Fruit fly (Drosophila melanogaster) whole organism, embryonic: Measurements from ENCODE around the gene obst-B.

Experiments
- Aef1 ChIP-seq: fragments of 200-800 bp; sonication (Bioruptor generic); IDR thresholded peaks from 3 replicates; pipeline ENCODE4 v1.3.6; 2022; ENCODE audit warnings: missing biosample characterization, missing genetic modification characterization
- Atf6 ChIP-seq: fragments of 200-800 bp; sonication (Bioruptor generic); IDR thresholded peaks from 2 replicates; pipeline ENCODE4 v1.3.6; 2022; ENCODE audit warnings: missing biosample characterization, missing genetic modification characterization
- Bdp1 ChIP-seq: fragments of 200-800 bp; sonication (Bioruptor generic); optimal IDR thresholded peaks from 3 replicates; lab custom pipeline; 2016; ENCODE audit warnings: missing biosample characterization, missing genetic modification characterization
- Bgb ChIP-seq: fragments of 200-800 bp; sonication (Bioruptor generic); IDR thresholded peaks from 2 replicates; pipeline ENCODE4 v1.3.6; 2022; ENCODE audit warnings: missing biosample characterization, missing genetic modification characterization; ENCODE audit not compliant: partially characterized antibody
- Blimp-1 ChIP-seq: fragments of 200-800 bp; sonication (Bioruptor generic); optimal IDR thresholded peaks from 3 replicates; lab custom pipeline; 2018; ENCODE audit warnings: missing biosample characterization, missing genetic modification characterization, mild to moderate bottlenecking, moderate library complexity, missing genetic modification reagents
- BtbVII ChIP-seq: fragments of 200-800 bp; sonication (Bioruptor generic); optimal IDR thresholded peaks from 3 replicates; lab custom pipeline; 2017; ENCODE audit warnings: missing biosample characterization, mild to moderate bottlenecking, missing genetic modification characterization
- CG10321 ChIP-seq: fragments of 200-800 bp; sonication (Bioruptor generic); IDR thresholded peaks from 2 replicates; pipeline ENCODE4 v1.3.6; 2022; ENCODE audit warnings: missing biosample characterization, missing genetic modification characterization
- CG15269 ChIP-seq: fragments of 200-800 bp; sonication (Bioruptor generic); optimal IDR thresholded peaks from 2 replicates; lab custom pipeline; 2018; ENCODE audit warnings: missing biosample characterization, mild to moderate bottlenecking, missing genetic modification characterization, moderate library complexity
- CG1529 ChIP-seq: fragments of 200-800 bp; sonication (Bioruptor generic); optimal IDR thresholded peaks from 3 replicates; lab custom pipeline; 2018; ENCODE audit warnings: missing biosample characterization, missing genetic modification characterization
- CG1603 ChIP-seq: fragments of 200-800 bp; sonication (Bioruptor generic); optimal IDR thresholded peaks from 2 replicates; lab custom pipeline; 2019; ENCODE audit warnings: missing biosample characterization, mild to moderate bottlenecking, missing genetic modification characterization, moderate library complexity
- CG1832 ChIP-seq: fragments of 200-800 bp; sonication (Bioruptor generic); optimal IDR thresholded peaks from 2 replicates; lab custom pipeline; 2017; ENCODE audit warnings: missing biosample characterization, mild to moderate bottlenecking, missing genetic modification characterization, inconsistent platforms
- CG2678 ChIP-seq: fragments of 200-800 bp; sonication (Bioruptor generic); optimal IDR thresholded peaks from 3 replicates; lab custom pipeline; 2019; ENCODE audit warnings: missing biosample characterization, mild to moderate bottlenecking, missing genetic modification characterization, moderate library complexity
- CG4820 ChIP-seq: fragments of 200-800 bp; sonication (Bioruptor generic); optimal IDR thresholded peaks from 3 replicates; lab custom pipeline; 2016; ENCODE audit warnings: missing biosample characterization, missing genetic modification characterization
- CG6175 ChIP-seq: fragments of 200-800 bp; sonication (Bioruptor generic); IDR thresholded peaks from 3 replicates; pipeline ENCODE4 v1.3.6; 2022; ENCODE audit warnings: missing biosample characterization, missing genetic modification characterization
- CG7556 ChIP-seq: fragments of 200-800 bp; sonication (Bioruptor generic); optimal IDR thresholded peaks from 2 replicates; lab custom pipeline; 2017; ENCODE audit warnings: missing biosample characterization, mild to moderate bottlenecking, missing genetic modification characterization
- CG7839 ChIP-seq: fragments of 200-800 bp; sonication (Bioruptor generic); optimal IDR thresholded peaks from 3 replicates; lab custom pipeline; 2018; ENCODE audit warnings: missing biosample characterization, mild to moderate bottlenecking, missing genetic modification characterization, moderate library complexity
- CG7928 ChIP-seq: fragments of 200-800 bp; sonication (Bioruptor generic); optimal IDR thresholded peaks from 2 replicates; lab custom pipeline; 2017; ENCODE audit warnings: missing biosample characterization, mild to moderate bottlenecking, missing genetic modification characterization
- CG7987 ChIP-seq: fragments of 200-800 bp; sonication (Bioruptor generic); optimal IDR thresholded peaks from 2 replicates; lab custom pipeline; 2018; ENCODE audit warnings: missing biosample characterization, mild to moderate bottlenecking, missing genetic modification characterization, moderate library complexity
- CG9215 ChIP-seq: fragments of 200-800 bp; sonication (Bioruptor generic); IDR thresholded peaks from 2 replicates; pipeline ENCODE4 v1.3.6; 2022; ENCODE audit warnings: missing biosample characterization, missing genetic modification characterization
- CG9797 ChIP-seq: fragments of 200-800 bp; sonication (Bioruptor generic); optimal IDR thresholded peaks from 3 replicates; lab custom pipeline; 2018; ENCODE audit warnings: missing biosample characterization, mild to moderate bottlenecking, missing genetic modification characterization
- CG9817 ChIP-seq: fragments of 200-800 bp; sonication (Bioruptor generic); optimal IDR thresholded peaks from 2 replicates; lab custom pipeline; 2018; ENCODE audit warnings: missing biosample characterization, mild to moderate bottlenecking, missing genetic modification characterization, moderate library complexity
- Camta ChIP-seq: fragments of 200-800 bp; sonication (Bioruptor generic); optimal IDR thresholded peaks from 2 replicates; lab custom pipeline; 2016; ENCODE audit warnings: missing biosample characterization, missing genetic modification characterization
- Chrac-16 ChIP-seq: fragments of 200-800 bp; sonication (Bioruptor generic); optimal IDR thresholded peaks from 3 replicates; lab custom pipeline; 2016; ENCODE audit warnings: missing biosample characterization, missing genetic modification characterization
- CrebB ChIP-seq: fragments of 200-800 bp; sonication (Bioruptor generic); optimal IDR thresholded peaks from 3 replicates; lab custom pipeline; 2018; ENCODE audit warnings: missing biosample characterization, mild to moderate bottlenecking, missing genetic modification characterization
- Dll ChIP-seq: fragments of 200-800 bp; sonication (Bioruptor generic); IDR thresholded peaks from 4 replicates; pipeline ENCODE4 v1.3.6; 2022; ENCODE audit warnings: missing biosample characterization, missing genetic modification characterization; ENCODE audit not compliant: partially characterized antibody
- Eip74EF ChIP-seq, 2 experiments: fragments of 200-800 bp in 1 of 2; fragments of >200 bp in 1 of 2; sonication (Bioruptor generic) in 1 of 2; optimal IDR thresholded peaks; 2 replicates each; lab custom pipeline; 2017 to 2019; ENCODE audit warnings: missing biosample characterization in 2 of 2, missing genetic modification characterization in 2 of 2, mild to moderate bottlenecking in 1 of 2, moderate library complexity in 1 of 2
- Fer1 ChIP-seq: fragments of 200-800 bp; sonication (Bioruptor generic); optimal IDR thresholded peaks from 2 replicates; lab custom pipeline; 2017; ENCODE audit warnings: missing biosample characterization, mild to moderate bottlenecking, missing genetic modification characterization
- HLH3B ChIP-seq: fragments of 200-800 bp; sonication (Bioruptor generic); IDR thresholded peaks from 2 replicates; pipeline ENCODE4 v1.3.6; 2022; ENCODE audit warnings: missing biosample characterization, missing genetic modification characterization
- HmgZ ChIP-seq: fragments of 200-800 bp; sonication (Bioruptor generic); optimal IDR thresholded peaks from 2 replicates; lab custom pipeline; 2018; ENCODE audit warnings: missing biosample characterization, mild to moderate bottlenecking, missing genetic modification characterization
- Hmx ChIP-seq: fragments of 200-800 bp; sonication (Bioruptor generic); optimal IDR thresholded peaks from 2 replicates; lab custom pipeline; 2016; ENCODE audit warnings: missing biosample characterization, missing genetic modification characterization
- Lpt ChIP-seq: fragments of >200 bp; optimal IDR thresholded peaks from 2 replicates; lab custom pipeline; 2018; ENCODE audit warnings: missing biosample characterization, missing genetic modification characterization
- Meics ChIP-seq: fragments of 200-800 bp; sonication (Bioruptor generic); optimal IDR thresholded peaks from 2 replicates; lab custom pipeline; 2017; ENCODE audit warnings: missing biosample characterization, mild to moderate bottlenecking, missing genetic modification characterization
- Optix ChIP-seq: fragments of 200-800 bp; sonication (Bioruptor generic); IDR thresholded peaks from 3 replicates; pipeline ENCODE4 v1.3.6; 2022; ENCODE audit warnings: missing biosample characterization, missing genetic modification characterization
- Rx ChIP-seq: fragments of 200-800 bp; sonication (Bioruptor generic); IDR thresholded peaks from 2 replicates; pipeline ENCODE4 v1.3.6; 2022; ENCODE audit warnings: missing biosample characterization, missing genetic modification characterization
- bab2 ChIP-seq: fragments of 200-800 bp; sonication (Bioruptor generic); optimal IDR thresholded peaks from 2 replicates; lab custom pipeline; 2016; ENCODE audit warnings: missing biosample characterization, missing genetic modification characterization
- chinmo ChIP-seq: fragments of 200-800 bp; sonication (Bioruptor generic); IDR thresholded peaks from 4 replicates; pipeline ENCODE4 v1.3.6; 2022; ENCODE audit warnings: missing biosample characterization, missing genetic modification characterization; ENCODE audit not compliant: partially characterized antibody
- chn ChIP-seq: fragments of 200-800 bp; sonication (Bioruptor generic); optimal IDR thresholded peaks from 2 replicates; lab custom pipeline; 2016; ENCODE audit warnings: missing biosample characterization, missing genetic modification characterization
- cwo ChIP-seq: fragments of 200-800 bp; sonication (Bioruptor generic); optimal IDR thresholded peaks from 3 replicates; lab custom pipeline; 2017; ENCODE audit warnings: missing biosample characterization, missing genetic modification characterization, mild to moderate bottlenecking, moderate library complexity, missing genetic modification reagents
- en ChIP-seq: fragments of 200-800 bp; sonication (Bioruptor generic); optimal IDR thresholded peaks from 2 replicates; lab custom pipeline; 2016; ENCODE audit warnings: missing biosample characterization, missing genetic modification characterization
- ewg ChIP-seq: fragments of 200-800 bp; sonication (Bioruptor generic); optimal IDR thresholded peaks from 3 replicates; lab custom pipeline; 2017; ENCODE audit warnings: mild to moderate bottlenecking, missing biosample characterization, missing genetic modification reagents, missing genetic modification characterization
- gce ChIP-seq: fragments of 200-800 bp; sonication (Bioruptor generic); IDR thresholded peaks from 3 replicates; pipeline ENCODE4 v1.3.6; 2022; ENCODE audit warnings: missing biosample characterization, missing genetic modification characterization
- gt ChIP-seq: fragments of 200-800 bp; sonication (Bioruptor generic); IDR thresholded peaks from 2 replicates; pipeline ENCODE4 v1.3.6; 2022; ENCODE audit warnings: missing biosample characterization, missing genetic modification characterization
- pzg ChIP-seq: fragments of 200-800 bp; sonication (Bioruptor generic); optimal IDR thresholded peaks from 3 replicates; lab custom pipeline; 2018; ENCODE audit warnings: missing biosample characterization, mild to moderate bottlenecking, missing genetic modification characterization, moderate library complexity
- salm ChIP-seq: fragments of 200-800 bp; sonication (Bioruptor generic); optimal IDR thresholded peaks from 2 replicates; lab custom pipeline; 2018; ENCODE audit warnings: missing biosample characterization, mild to moderate bottlenecking, missing genetic modification characterization
- sd ChIP-seq: fragments of 200-800 bp; sonication (Bioruptor generic); optimal IDR thresholded peaks from 3 replicates; lab custom pipeline; 2018; ENCODE audit warnings: missing biosample characterization, mild to moderate bottlenecking, missing genetic modification characterization, moderate library complexity
- tap ChIP-seq: fragments of 200-800 bp; optimal IDR thresholded peaks from 3 replicates; lab custom pipeline; 2019; ENCODE audit warnings: missing biosample characterization, mild to moderate bottlenecking, missing genetic modification characterization, moderate library complexity
- tgo ChIP-seq: fragments of 200-800 bp; sonication (Bioruptor generic); IDR thresholded peaks from 3 replicates; pipeline ENCODE4 v1.3.6; 2022; ENCODE audit warnings: missing biosample characterization, missing genetic modification characterization
- unpg ChIP-seq: fragments of 200-800 bp; sonication (Bioruptor generic); optimal IDR thresholded peaks from 3 replicates; lab custom pipeline; 2018; ENCODE audit warnings: missing biosample characterization, mild to moderate bottlenecking, missing genetic modification characterization, moderate library complexity

The obst-B gene

DNA sequence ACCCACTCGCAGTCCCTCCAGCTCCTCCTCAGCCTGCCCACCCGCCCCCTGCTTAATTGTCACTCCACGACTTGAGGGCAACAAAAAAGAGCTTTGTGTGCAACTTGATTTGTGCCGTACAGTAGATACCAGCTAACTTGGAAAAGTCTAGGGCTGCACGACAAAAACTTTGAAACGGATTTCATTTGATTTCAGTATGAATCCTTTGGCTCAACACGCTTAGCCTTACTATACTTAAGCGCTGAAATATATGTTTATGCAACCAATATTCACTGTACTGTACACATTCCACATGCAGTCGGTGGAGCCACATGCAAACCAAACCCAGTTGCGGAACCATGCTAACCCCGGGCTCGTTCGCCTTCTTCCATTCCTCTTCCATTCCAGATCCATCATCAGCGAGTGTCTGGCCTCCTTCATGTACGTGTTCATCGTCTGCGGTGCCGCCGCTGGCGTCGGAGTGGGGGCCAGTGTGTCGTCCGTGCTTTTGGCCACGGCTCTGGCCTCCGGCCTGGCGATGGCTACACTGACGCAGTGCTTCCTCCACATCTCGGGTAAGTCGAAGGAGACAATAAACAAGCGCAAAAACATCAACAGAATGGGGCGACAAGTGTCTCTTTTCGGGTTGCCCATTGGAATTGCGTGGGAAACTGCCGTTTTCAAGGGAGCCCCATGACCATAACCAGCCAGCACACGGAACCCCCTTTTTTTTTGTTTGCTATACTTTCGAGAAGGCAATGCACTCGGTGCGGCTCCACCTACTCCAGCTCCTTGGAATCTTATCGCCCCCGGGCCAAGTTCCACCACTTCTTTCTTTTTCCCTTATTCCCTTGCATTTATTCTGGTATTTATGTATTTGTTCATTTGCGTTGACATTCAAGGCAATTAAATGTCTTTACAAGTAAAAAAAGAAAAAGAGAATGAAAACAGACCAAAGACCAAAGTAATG is 45.8 kb upstream of the obst-B start (continued):
- TF ChIP-seq HLH3B (GFP tag; lab: Robert Waterston, UW): peak; percentile 73
- peak; percentile 15 for TF ChIP-seq CG1529 (GFP tag; lab: Kevin White, UChicago)
- TF ChIP-seq BtbVII: no peak
- no peak for TF ChIP-seq Atf6
- TF ChIP-seq CG15269 (tag; lab: Kevin White, UChicago): no peak
- no peak for TF ChIP-seq Eip74EF (GFP tag; optimal IDR thresholded peaks at IDR 0.05; lab: Kevin White, UChicago)
- TF ChIP-seq CG10321 (GFP tag; lab: Robert Waterston, UW): no peak
- no peak for TF ChIP-seq cwo (GFP tag; lab: Kevin White, UChicago)
- TF ChIP-seq CG7987 (GFP tag; lab: Kevin White, UChicago): no peak
- peak; percentile 58 for TF ChIP-seq tap
- TF ChIP-seq Rx (GFP tag; lab: Robert Waterston, UW): peak; percentile 67
- no peak for TF ChIP-seq en (GFP tag; lab: Kevin White, UChicago)
- TF ChIP-seq CG9797 (GFP tag; lab: Kevin White, UChicago): no peak
- TF ChIP-seq chn (GFP tag; lab: Kevin White, UChicago): no peak
- TF ChIP-seq Blimp-1 (GFP tag; lab: Kevin White, UChicago): peak; percentile 78
- TF ChIP-seq salm (tag; lab: Kevin White, UChicago): no peak
- TF ChIP-seq Bgb (GFP tag; lab: Robert Waterston, UW): no peak
- no peak for TF ChIP-seq pzg (GFP tag; lab: Kevin White, UChicago)
- TF ChIP-seq ewg (GFP tag; lab: Kevin White, UChicago): peak; percentile 36
- TF ChIP-seq HmgZ (tag; lab: Kevin White, UChicago): no peak
- TF ChIP-seq CG7928 (GFP tag; lab: Kevin White, UChicago): no peak
- peak; percentile 37; the same call in 1 of the 3 replicates for TF ChIP-seq Aef1
- TF ChIP-seq unpg (GFP tag; lab: Kevin White, UChicago): peak; percentile 50
- TF ChIP-seq chinmo (GFP tag; lab: Robert Waterston, UW): no peak
- peak; percentile 34 for TF ChIP-seq CG7556
- TF ChIP-seq CG4820 (GFP tag; lab: Kevin White, UChicago): peak; percentile 60
- peak; percentile 83 for TF ChIP-seq CG1603 (tag; lab: Kevin White, UChicago)
- no peak for TF ChIP-seq sd (tag; lab: Kevin White, UChicago)
- TF ChIP-seq CrebB (tag; lab: Kevin White, UChicago): no peak
- no peak for TF ChIP-seq Meics
- TF ChIP-seq Hmx (GFP tag; lab: Kevin White, UChicago): no peak
- TF ChIP-seq Camta (GFP tag; lab: Kevin White, UChicago): no peak
- no peak for TF ChIP-seq Dll (GFP tag; lab: Robert Waterston, UW)
- no peak for TF ChIP-seq Fer1 (GFP tag; lab: Kevin White, UChicago)
- TF ChIP-seq CG2678 (tag; lab: Kevin White, UChicago): no peak
- TF ChIP-seq CG7839 (tag; lab: Kevin White, UChicago): peak; percentile 59
- TF ChIP-seq bab2: peak; percentile 47
- no peak; the same call in 1 of the 2 replicates for TF ChIP-seq gt (GFP tag; lab: Robert Waterston, UW)
- TF ChIP-seq Optix: peak; percentile 76; the same call in 2 of the 3 replicates
- no peak for TF ChIP-seq CG6175 (GFP tag; lab: Robert Waterston, UW)
- no peak for TF ChIP-seq Bdp1 (GFP tag; lab: Kevin White, UChicago)
- TF ChIP-seq Chrac-16 (GFP tag; lab: Kevin White, UChicago): peak; percentile 41
- TF ChIP-seq CG9215 (GFP tag; lab: Robert Waterston, UW): peak; percentile 17; the same call in 1 of the 2 replicates
- peak; percentile 77; the same call in 2 of the 3 replicates for TF ChIP-seq gce (GFP tag; lab: Robert Waterston, UW)
- peak; percentile 50 for TF ChIP-seq tgo (GFP tag; lab: Robert Waterston, UW)
- TF ChIP-seq CG9817 (tag; lab: Kevin White, UChicago): no peak
- TF ChIP-seq Lpt (GFP tag; lab: Kevin White, UChicago): no peak
- TF ChIP-seq CG1832: no peak
